Worm (Caenorhabditis elegans) whole organism, L2 larva: ENCODE measurements around the gene K10B3.5.

Experiments used
- nhr-23 ChIP-seq: fragments of 150-350 bp; optimal IDR thresholded peaks from 2 replicates; lab custom pipeline; 2014; ENCODE audit warnings: missing biosample characterization, missing genetic modification reagents, missing genetic modification characterization
- snpc-4 ChIP-seq: fragments of 150-350 bp; optimal IDR thresholded peaks from 2 replicates; lab custom pipeline; 2014; ENCODE audit warnings: missing biosample characterization, missing genetic modification characterization
- unc-62 ChIP-seq: fragments of 150-350 bp; optimal IDR thresholded peaks from 2 replicates; lab custom pipeline; 2014; ENCODE audit warnings: missing biosample characterization, missing genetic modification reagents, missing genetic modification characterization
- zag-1 ChIP-seq: fragments of 150-350 bp; optimal IDR thresholded peaks from 2 replicates; lab custom pipeline; 2014; ENCODE audit warnings: missing biosample characterization, missing genetic modification characterization
- ztf-11 ChIP-seq: sonication (generic microtip); optimal IDR thresholded peaks from 2 replicates; lab custom pipeline; 2017; ENCODE audit warnings: missing biosample characterization, missing genetic modification characterization

DNA sequence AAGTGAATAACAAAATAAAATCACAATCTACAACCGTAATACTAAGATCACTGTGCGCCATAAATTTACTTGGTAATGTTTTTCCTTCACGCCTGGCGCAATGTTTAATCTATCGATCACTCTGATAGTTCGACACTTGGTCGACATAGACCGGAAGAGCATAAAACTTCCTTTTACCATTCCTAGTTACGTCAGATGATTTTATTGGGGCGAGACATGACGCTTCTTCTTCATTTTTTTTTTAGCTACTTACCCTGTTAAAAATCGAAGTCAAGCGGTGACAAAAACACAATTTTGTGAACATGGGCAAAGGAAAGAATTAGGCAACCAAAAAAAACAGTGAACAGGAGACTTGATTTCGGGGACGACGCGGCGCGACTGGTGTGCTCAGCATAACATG is 48.3 kb upstream of the K10B3.5 start:
- TF ChIP-seq ztf-11 (no peak), snpc-4 (tag; lab: Kevin White, UChicago) (no peak), nhr-23 (no peak), zag-1 (tag; lab: Kevin White, UChicago) (no peak), unc-62 (GFP tag; lab: Kevin White, UChicago) (no peak)
